Fruit fly (Drosophila melanogaster): ENCODE data around the gene Thor.

Gene Thor

dm6 chr2L:3478034-3478880 is at the start of gene Thor:
Thor (plus strand) TSS chr2L:3478434.
- TF ChIP-seq H2.0 (GFP tag; IDR thresholded peaks at IDR 0.05) (peak; percentile 66), pan (optimal IDR thresholded peaks at IDR 0.05) (no peak), pan (GFP tag; optimal IDR thresholded peaks at IDR 0.05 in 1 of 2, IDR thresholded peaks at IDR 0.05 in 1 of 2) (peak in 1 of 2 experiments; percentile 57), CG11723 (GFP tag; optimal IDR thresholded peaks at IDR 0.05) (peak; percentile 50), CG9932 (GFP tag; IDR thresholded peaks at IDR 0.05) (peak; percentile 71), Ssrp (tag; optimal IDR thresholded peaks at IDR 0.05) (no peak), CG12219 (GFP tag; optimal IDR thresholded peaks at IDR 0.05) (peak; percentile 34), CG16779 (GFP tag; IDR thresholded peaks at IDR 0.05) (peak; percentile 82), CG18011 (GFP tag; optimal IDR thresholded peaks at IDR 0.05) (peak; percentile 24), CG2120 (GFP tag; optimal IDR thresholded peaks at IDR 0.05) (peak; percentile 63), emc (GFP tag; optimal IDR thresholded peaks at IDR 0.05) (peak; percentile 25), sc (optimal IDR thresholded peaks at IDR 0.05) (no peak), sc (GFP tag; optimal IDR thresholded peaks at IDR 0.05) (peak; percentile 41), CG42726 (GFP tag; IDR thresholded peaks at IDR 0.05; ENCODE audit: partially characterized antibody) (peak; percentile 91), CG14860 (GFP tag; IDR thresholded peaks at IDR 0.05; ENCODE audit: partially characterized antibody) (no peak), CG12744 (GFP tag; optimal IDR thresholded peaks at IDR 0.05) (peak; percentile 56), CG12299 (tag; optimal IDR thresholded peaks at IDR 0.05) (peak; percentile 28), CG11504 (tag; optimal IDR thresholded peaks at IDR 0.05) (peak; percentile 42), chn (GFP tag; optimal IDR thresholded peaks at IDR 0.05) (peak; percentile 64), sens (GFP tag) (peak; percentile 90), br (optimal IDR thresholded peaks at IDR 0.05) (no peak), sim (GFP tag; IDR thresholded peaks at IDR 0.05) (peak; percentile 69; the same call in 1 of the 2 replicates), eve (GFP tag; optimal IDR thresholded peaks at IDR 0.05) (no peak), Med (GFP tag) (peak; percentile 97), sr (GFP tag; IDR thresholded peaks at IDR 0.05) (peak; percentile 84), kni (GFP tag; optimal IDR thresholded peaks at IDR 0.05) (peak; percentile 81), NC2α (GFP tag; optimal IDR thresholded peaks at IDR 0.05) (peak; percentile 91), CG4328 (GFP tag; optimal IDR thresholded peaks at IDR 0.05) (peak; percentile 72), bsh (GFP tag; optimal IDR thresholded peaks at IDR 0.05) (peak; percentile 45 to 46), Oaz (GFP tag; IDR thresholded peaks at IDR 0.05) (no peak), Mes4 (GFP tag; optimal IDR thresholded peaks at IDR 0.05) (peak; percentile 52), CG3847 (GFP tag; IDR thresholded peaks at IDR 0.05) (peak; percentile 46; the same call in 1 of the 2 replicates), CG32532 (GFP tag; IDR thresholded peaks at IDR 0.05) (peak; percentile 84), GATAe (GFP tag; conservative IDR thresholded peaks at IDR 0.05) (no peak), fu2 (GFP tag; optimal IDR thresholded peaks at IDR 0.05) (peak; percentile 29), wor (GFP tag; IDR thresholded peaks at IDR 0.05) (no peak), Hr78 (GFP tag; optimal IDR thresholded peaks at IDR 0.05) (peak in 1 of 2 experiments; percentile 6), onecut (GFP tag; IDR thresholded peaks at IDR 0.05) (peak; percentile 69), Bdp1 (GFP tag; optimal IDR thresholded peaks at IDR 0.05) (peak; percentile 63), az2 (GFP tag; optimal IDR thresholded peaks at IDR 0.05) (peak; percentile 19), CG8765 (GFP tag; IDR thresholded peaks at IDR 0.05) (no peak), CG8478 (optimal IDR thresholded peaks at IDR 0.05) (no peak), tup (GFP tag; optimal IDR thresholded peaks at IDR 0.05) (peak; percentile 63), CG31388 (GFP tag; optimal IDR thresholded peaks at IDR 0.05) (no peak), grn (GFP tag; optimal IDR thresholded peaks at IDR 0.05) (peak; percentile 40), Drgx (GFP tag; IDR thresholded peaks at IDR 0.05) (peak; percentile 67), CG5180 (GFP tag; optimal IDR thresholded peaks at IDR 0.05) (peak; percentile 74), CG18764 (GFP tag; optimal IDR thresholded peaks at IDR 0.05) (peak; percentile 52), CG4404 (GFP tag; IDR thresholded peaks at IDR 0.05) (no peak), CG2199 (GFP tag; IDR thresholded peaks at IDR 0.05) (peak; percentile 88), zf30C (GFP tag; optimal IDR thresholded peaks at IDR 0.05) (peak; percentile 29)
